Fruit fly (Drosophila melanogaster) whole organism: ENCODE measurements around the gene salm.

Source experiments
- CG8478 ChIP-seq: fragments of >200 bp; optimal IDR thresholded peaks from 2 replicates; lab custom pipeline; 2018; ENCODE audit warnings: inconsistent platforms
- EcR ChIP-seq, 2 experiments: fragments of >200 bp; optimal IDR thresholded peaks; 2 replicates each; lab custom pipeline; 2017; ENCODE audit warnings: missing biosample characterization in 2 of 2, missing genetic modification characterization in 2 of 2, missing genetic modification reagents in 2 of 2
- pan ChIP-seq: fragments of >200 bp; optimal IDR thresholded peaks from 2 replicates; lab custom pipeline; 2017
- usp ChIP-seq: fragments of >200 bp; optimal IDR thresholded peaks from 2 replicates; lab custom pipeline; 2017; ENCODE audit warnings: missing biosample characterization, missing genetic modification characterization, mixed read lengths

DNA sequence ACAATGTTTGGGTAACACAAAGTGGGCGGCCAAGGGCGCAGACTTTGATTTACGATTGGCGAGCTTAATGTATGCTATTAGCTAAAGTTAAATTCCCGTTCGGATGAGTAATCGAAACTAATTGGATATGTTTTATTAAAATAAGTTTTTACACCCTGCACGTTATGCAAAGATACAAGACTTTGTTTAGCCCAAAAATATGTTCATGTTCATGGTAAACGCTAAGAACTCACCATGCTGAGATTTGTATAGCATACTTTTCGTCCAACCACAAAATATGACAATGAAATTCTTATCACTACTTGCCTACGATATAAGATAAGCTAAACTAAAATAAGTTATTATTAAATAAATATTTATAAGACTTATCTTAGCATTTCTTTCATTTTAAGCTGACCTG lies 29.5 kb upstream of the salm start:
- TF ChIP-seq pan (lab: Kevin White, UChicago) (no peak), usp (GFP tag; lab: Kevin White, UChicago) (no peak), EcR (GFP tag; optimal IDR thresholded peaks at IDR 0.05; lab: Kevin White, UChicago) (no peak), CG8478 (lab: Kevin White, UChicago) (no peak)
